Fruit fly (Drosophila melanogaster) whole organism, embryonic: ENCODE data around the gene TbCMF46.

ENCODE experiments used
- Atf6 ChIP-seq: fragments of 200-800 bp; sonication (Bioruptor generic); IDR thresholded peaks from 2 replicates; pipeline ENCODE4 v1.3.6; 2022; ENCODE audit warnings: missing biosample characterization, missing genetic modification characterization
- Bteb2 ChIP-seq: fragments of 200-800 bp; sonication (Bioruptor generic); optimal IDR thresholded peaks from 2 replicates; lab custom pipeline; 2016; ENCODE audit warnings: missing biosample characterization, missing genetic modification characterization
- CG10267 ChIP-seq: fragments of 200-800 bp; sonication (Bioruptor generic); optimal IDR thresholded peaks from 2 replicates; lab custom pipeline; 2018; ENCODE audit warnings: missing biosample characterization, mild to moderate bottlenecking, missing genetic modification characterization, moderate library complexity
- CG10366 ChIP-seq: fragments of 200-800 bp; sonication (Bioruptor generic); IDR thresholded peaks from 2 replicates; pipeline ENCODE4 v1.3.6; 2022; ENCODE audit warnings: missing biosample characterization, missing genetic modification characterization
- CG12219 ChIP-seq: fragments of 200-800 bp; sonication (Bioruptor generic); optimal IDR thresholded peaks from 3 replicates; lab custom pipeline; 2018; ENCODE audit warnings: missing biosample characterization, mild to moderate bottlenecking, missing genetic modification characterization
- CG13123 ChIP-seq: fragments of 200-800 bp; sonication (Bioruptor generic); optimal IDR thresholded peaks from 2 replicates; lab custom pipeline; 2016; ENCODE audit warnings: missing biosample characterization, missing genetic modification characterization
- CG16813 ChIP-seq: fragments of 200-800 bp; sonication (Bioruptor generic); IDR thresholded peaks from 3 replicates; pipeline ENCODE4 v1.3.6; 2022; ENCODE audit warnings: missing biosample characterization, missing genetic modification characterization; ENCODE audit not compliant: partially characterized antibody
- CG16863 ChIP-seq: fragments of 200-800 bp; sonication (Bioruptor generic); optimal IDR thresholded peaks from 3 replicates; lab custom pipeline; 2016; ENCODE audit warnings: missing biosample characterization, missing genetic modification characterization
- CG17829 ChIP-seq: fragments of 200-800 bp; optimal IDR thresholded peaks from 2 replicates; lab custom pipeline; 2019; ENCODE audit warnings: missing biosample characterization, mild to moderate bottlenecking, missing genetic modification characterization, moderate library complexity
- CG3281 ChIP-seq: fragments of 200-800 bp; sonication (Bioruptor generic); optimal IDR thresholded peaks from 3 replicates; lab custom pipeline; 2017; ENCODE audit warnings: missing biosample characterization, mild to moderate bottlenecking, missing genetic modification characterization
- CG34422 ChIP-seq: fragments of 200-800 bp; sonication (Bioruptor generic); IDR thresholded peaks from 3 replicates; pipeline ENCODE4 v1.3.6; 2022; ENCODE audit warnings: missing biosample characterization, missing genetic modification characterization
- CG7372 ChIP-seq: fragments of 200-800 bp; sonication (Bioruptor generic); IDR thresholded peaks from 2 replicates; pipeline ENCODE4 v1.3.6; 2022; ENCODE audit warnings: missing biosample characterization, missing genetic modification characterization
- CG7786 ChIP-seq: fragments of 200-800 bp; sonication (Bioruptor generic); optimal IDR thresholded peaks from 2 replicates; lab custom pipeline; 2016; ENCODE audit warnings: missing biosample characterization, missing genetic modification characterization
- CG8290 ChIP-seq, 3 experiments: fragments of 200-800 bp; sonication (Bioruptor generic); optimal IDR thresholded peaks; 2 replicates each; lab custom pipeline; 2016 to 2019; ENCODE audit warnings: missing biosample characterization in 3 of 3, missing genetic modification characterization in 3 of 3, mild to moderate bottlenecking in 2 of 3, moderate library complexity in 1 of 3
- CG8388 ChIP-seq: fragments of 200-800 bp; sonication (Bioruptor generic); optimal IDR thresholded peaks from 2 replicates; lab custom pipeline; 2019; ENCODE audit warnings: missing biosample characterization, mild to moderate bottlenecking, missing genetic modification characterization, moderate library complexity
- CG8924 ChIP-seq: fragments of 200-800 bp; optimal IDR thresholded peaks from 3 replicates; lab custom pipeline; 2019; ENCODE audit warnings: missing biosample characterization, mild to moderate bottlenecking, missing genetic modification characterization, moderate library complexity
- CTCF ChIP-seq: fragments of 200-800 bp; sonication (Bioruptor generic); optimal IDR thresholded peaks from 2 replicates; lab custom pipeline; 2017; ENCODE audit warnings: missing biosample characterization, mild to moderate bottlenecking, missing genetic modification characterization, moderate library complexity
- Dbx ChIP-seq: fragments of 200-800 bp; sonication (Bioruptor generic); IDR thresholded peaks from 3 replicates; pipeline ENCODE4 v1.3.6; 2022; ENCODE audit warnings: missing biosample characterization, missing genetic modification characterization
- Deaf1 ChIP-seq: fragments of 200-800 bp; optimal IDR thresholded peaks from 3 replicates; lab custom pipeline; 2019; ENCODE audit warnings: missing biosample characterization, mild to moderate bottlenecking, missing genetic modification characterization, moderate library complexity
- Dref ChIP-seq: fragments of 200-800 bp; sonication (Bioruptor generic); IDR thresholded peaks from 2 replicates; pipeline ENCODE4 v1.3.6; 2022; ENCODE audit warnings: missing biosample characterization, missing genetic modification characterization
- HmgZ ChIP-seq: fragments of 200-800 bp; sonication (Bioruptor generic); optimal IDR thresholded peaks from 2 replicates; lab custom pipeline; 2018; ENCODE audit warnings: missing biosample characterization, mild to moderate bottlenecking, missing genetic modification characterization
- Hsf ChIP-seq: fragments of 200-800 bp; sonication (Bioruptor generic); optimal IDR thresholded peaks from 3 replicates; lab custom pipeline; 2016; ENCODE audit warnings: missing biosample characterization, missing genetic modification characterization
- Meics ChIP-seq: fragments of 200-800 bp; sonication (Bioruptor generic); optimal IDR thresholded peaks from 2 replicates; lab custom pipeline; 2017; ENCODE audit warnings: missing biosample characterization, mild to moderate bottlenecking, missing genetic modification characterization
- Scr ChIP-seq: fragments of 200-800 bp; sonication (Bioruptor generic); IDR thresholded peaks from 2 replicates; pipeline ENCODE4 v1.3.6; 2022; ENCODE audit warnings: missing biosample characterization, missing genetic modification characterization; ENCODE audit not compliant: partially characterized antibody
- YL-1 ChIP-seq: fragments of 200-800 bp; sonication (Bioruptor generic); optimal IDR thresholded peaks from 3 replicates; lab custom pipeline; 2017; ENCODE audit warnings: missing biosample characterization, mild to moderate bottlenecking, missing genetic modification characterization
- bbx ChIP-seq: fragments of 200-800 bp; sonication (Bioruptor generic); IDR thresholded peaks from 2 replicates; pipeline ENCODE4 v1.3.6; 2022; ENCODE audit warnings: missing biosample characterization, missing genetic modification characterization; ENCODE audit not compliant: partially characterized antibody
- chinmo ChIP-seq: fragments of 200-800 bp; sonication (Bioruptor generic); IDR thresholded peaks from 4 replicates; pipeline ENCODE4 v1.3.6; 2022; ENCODE audit warnings: missing biosample characterization, missing genetic modification characterization; ENCODE audit not compliant: partially characterized antibody
- croc ChIP-seq: fragments of 200-800 bp; sonication (Bioruptor generic); conservative IDR thresholded peaks from 3 replicates; pipeline ENCODE4 v1.3.6; 2022; ENCODE audit warnings: missing biosample characterization, missing genetic modification characterization
- crp ChIP-seq, 2 experiments: fragments of 200-800 bp; sonication (Bioruptor generic); optimal IDR thresholded peaks; 2 replicates in 1 of 2; 3 replicates in 1 of 2; lab custom pipeline; 2017; ENCODE audit warnings: missing biosample characterization in 2 of 2, missing genetic modification characterization in 2 of 2, mild to moderate bottlenecking in 1 of 2, moderate library complexity in 1 of 2
- cwo ChIP-seq: fragments of 200-800 bp; sonication (Bioruptor generic); optimal IDR thresholded peaks from 3 replicates; lab custom pipeline; 2017; ENCODE audit warnings: missing biosample characterization, missing genetic modification characterization, mild to moderate bottlenecking, moderate library complexity, missing genetic modification reagents
- dimm ChIP-seq: fragments of 200-800 bp; sonication (Bioruptor generic); IDR thresholded peaks from 2 replicates; pipeline ENCODE4 v1.3.6; 2022; ENCODE audit warnings: missing biosample characterization, missing genetic modification characterization
- dm ChIP-seq: fragments of 200-800 bp; sonication (Bioruptor generic); optimal IDR thresholded peaks from 3 replicates; lab custom pipeline; 2016; ENCODE audit warnings: missing biosample characterization, missing genetic modification characterization
- eyg ChIP-seq: fragments of 200-800 bp; sonication (Bioruptor generic); optimal IDR thresholded peaks from 3 replicates; lab custom pipeline; 2016; ENCODE audit warnings: missing biosample characterization, missing genetic modification characterization
- fu2 ChIP-seq: fragments of 200-800 bp; sonication (Bioruptor generic); optimal IDR thresholded peaks from 2 replicates; lab custom pipeline; 2016; ENCODE audit warnings: missing biosample characterization, missing genetic modification characterization
- gcm2 ChIP-seq: fragments of 200-800 bp; sonication (Bioruptor generic); optimal IDR thresholded peaks from 2 replicates; lab custom pipeline; 2016; ENCODE audit warnings: missing biosample characterization, missing genetic modification characterization
- grn ChIP-seq: fragments of 200-800 bp; sonication (Bioruptor generic); optimal IDR thresholded peaks from 3 replicates; lab custom pipeline; 2017; ENCODE audit warnings: missing biosample characterization, missing genetic modification characterization
- ham ChIP-seq: fragments of 200-800 bp; sonication (Bioruptor generic); IDR thresholded peaks from 2 replicates; pipeline ENCODE4 v1.3.6; 2022; ENCODE audit warnings: missing biosample characterization, missing genetic modification characterization
- klu ChIP-seq: fragments of 200-800 bp; sonication (Bioruptor generic); IDR thresholded peaks from 2 replicates; pipeline ENCODE4 v1.3.6; 2022; ENCODE audit warnings: missing biosample characterization, missing genetic modification characterization
- mld ChIP-seq: fragments of 200-800 bp; sonication (Bioruptor generic); IDR thresholded peaks from 3 replicates; pipeline ENCODE4 v1.3.6; 2022; ENCODE audit warnings: missing biosample characterization, missing genetic modification characterization; ENCODE audit not compliant: partially characterized antibody
- nmo ChIP-seq: fragments of 200-800 bp; sonication (Bioruptor generic); optimal IDR thresholded peaks from 2 replicates; lab custom pipeline; 2018; ENCODE audit warnings: missing biosample characterization, mild to moderate bottlenecking, missing genetic modification characterization, moderate library complexity
- nom ChIP-seq: fragments of 200-800 bp; sonication (Bioruptor generic); optimal IDR thresholded peaks from 2 replicates; lab custom pipeline; 2017; ENCODE audit warnings: missing biosample characterization, missing genetic modification characterization, mild to moderate bottlenecking, moderate library complexity, missing genetic modification reagents
- pfk ChIP-seq: fragments of 200-800 bp; sonication (Bioruptor generic); optimal IDR thresholded peaks from 2 replicates; lab custom pipeline; 2018; ENCODE audit warnings: missing biosample characterization, mild to moderate bottlenecking, missing genetic modification characterization, moderate library complexity
- pnt ChIP-seq: fragments of 200-800 bp; sonication (Bioruptor generic); optimal IDR thresholded peaks from 3 replicates; lab custom pipeline; 2016; ENCODE audit warnings: missing biosample characterization, missing genetic modification characterization
- run ChIP-seq: fragments of 200-800 bp; sonication (Bioruptor generic); optimal IDR thresholded peaks from 3 replicates; lab custom pipeline; 2018; ENCODE audit warnings: missing biosample characterization, mild to moderate bottlenecking, missing genetic modification characterization
- salm ChIP-seq: fragments of 200-800 bp; sonication (Bioruptor generic); optimal IDR thresholded peaks from 2 replicates; lab custom pipeline; 2018; ENCODE audit warnings: missing biosample characterization, mild to moderate bottlenecking, missing genetic modification characterization
- shn ChIP-seq: fragments of 200-800 bp; sonication (Bioruptor generic); optimal IDR thresholded peaks from 3 replicates; lab custom pipeline; 2016; ENCODE audit warnings: missing biosample characterization, missing genetic modification characterization
- sob ChIP-seq: fragments of 200-800 bp; sonication (Bioruptor generic); IDR thresholded peaks from 2 replicates; pipeline ENCODE4 v1.3.6; 2022; ENCODE audit warnings: missing biosample characterization, missing genetic modification characterization
- stwl ChIP-seq: fragments of 200-800 bp; sonication (Bioruptor generic); optimal IDR thresholded peaks from 3 replicates; lab custom pipeline; 2018; ENCODE audit warnings: missing biosample characterization, mild to moderate bottlenecking, missing genetic modification characterization, moderate library complexity
- tio ChIP-seq: fragments of 200-800 bp; sonication (Bioruptor generic); optimal IDR thresholded peaks from 2 replicates; lab custom pipeline; 2017; ENCODE audit warnings: missing biosample characterization, missing genetic modification characterization, inconsistent platforms
- unc-4 ChIP-seq: fragments of 200-800 bp; sonication (Bioruptor generic); IDR thresholded peaks from 2 replicates; pipeline ENCODE4 v1.3.6; 2022; ENCODE audit warnings: missing biosample characterization, missing genetic modification characterization; ENCODE audit not compliant: partially characterized antibody
- zen ChIP-seq: fragments of 200-800 bp; sonication (Bioruptor generic); optimal IDR thresholded peaks from 3 replicates; lab custom pipeline; 2018; ENCODE audit warnings: missing biosample characterization, mild to moderate bottlenecking, missing genetic modification characterization, moderate library complexity

Gene TbCMF46

DNA sequence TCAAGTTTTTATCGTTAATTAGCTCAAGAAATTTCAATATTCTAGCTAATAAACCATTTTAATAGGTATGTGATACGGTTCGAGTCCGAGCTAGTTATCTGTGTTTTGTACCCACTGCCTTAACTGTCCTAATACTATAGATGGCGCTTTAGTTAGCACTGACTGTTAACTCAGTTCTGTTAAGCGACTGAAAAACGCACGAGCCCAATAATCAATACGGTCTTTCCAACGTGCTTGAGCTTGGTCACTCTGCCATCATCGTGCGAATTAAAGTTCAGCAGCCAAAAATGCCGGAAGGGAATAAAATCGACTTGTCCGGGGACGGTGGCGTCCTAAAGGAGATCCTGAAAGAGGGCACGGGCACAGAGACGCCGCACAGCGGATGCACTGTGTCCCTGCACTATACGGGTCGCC lies 36.8 kb downstream of the TbCMF46 start, which contains the start of gene Fkbp59:
Gene Fkbp59 (plus strand): TSS at position 150 of the 414 bp plus-strand sequence.
- no peak for TF ChIP-seq CG7786 (GFP tag; lab: Kevin White, UChicago)
- TF ChIP-seq CG16863 (GFP tag; lab: Kevin White, UChicago) = no peak
- no peak for TF ChIP-seq tio
- TF ChIP-seq dimm (GFP tag; lab: Robert Waterston, UW) = no peak
- TF ChIP-seq shn (GFP tag; lab: Kevin White, UChicago) = no peak
- peak; percentile 60 for TF ChIP-seq unc-4
- peak; percentile 22 for TF ChIP-seq nom (GFP tag; lab: Kevin White, UChicago)
- TF ChIP-seq nmo (GFP tag; lab: Kevin White, UChicago) = peak; percentile 17
- peak; percentile 40; the same call in 1 of the 2 replicates for TF ChIP-seq Dref (GFP tag; lab: Robert Waterston, UW)
- peak; percentile 54; the same call in 1 of the 3 replicates for TF ChIP-seq CG34422 (GFP tag; lab: Robert Waterston, UW)
- TF ChIP-seq YL-1 (GFP tag; lab: Kevin White, UChicago) = no peak
- no peak for TF ChIP-seq CG3281 (GFP tag; lab: Kevin White, UChicago)
- TF ChIP-seq grn (GFP tag; lab: Kevin White, UChicago) = no peak
- no peak for TF ChIP-seq Atf6 (GFP tag; lab: Robert Waterston, UW)
- TF ChIP-seq klu (GFP tag; lab: Robert Waterston, UW) = no peak
- peak; percentile 95 for TF ChIP-seq CTCF (GFP tag; lab: Kevin White, UChicago)
- no peak for TF ChIP-seq crp (GFP tag; optimal IDR thresholded peaks at IDR 0.05; lab: Kevin White, UChicago)
- TF ChIP-seq eyg (GFP tag; lab: Kevin White, UChicago) = no peak
- TF ChIP-seq gcm2 (GFP tag; lab: Kevin White, UChicago) = no peak
- no peak for TF ChIP-seq salm (tag; lab: Kevin White, UChicago)
- TF ChIP-seq Deaf1 (tag; lab: Kevin White, UChicago) = peak; percentile 6
- TF ChIP-seq CG8388 (GFP tag; lab: Kevin White, UChicago) = no peak
- TF ChIP-seq bbx (GFP tag; lab: Robert Waterston, UW) = peak; percentile 82
- TF ChIP-seq sob = no peak
- TF ChIP-seq cwo = no peak
- TF ChIP-seq pnt = no peak
- TF ChIP-seq Bteb2 (GFP tag; lab: Kevin White, UChicago) = no peak
- peak; percentile 17 for TF ChIP-seq Hsf (GFP tag; lab: Kevin White, UChicago)
- peak; percentile 84 for TF ChIP-seq mld (GFP tag; lab: Robert Waterston, UW)
- peak; percentile 49 for TF ChIP-seq Dbx
- no peak for TF ChIP-seq croc (GFP tag; lab: Robert Waterston, UW)
- peak; percentile 9 for TF ChIP-seq CG17829 (tag; lab: Kevin White, UChicago)
- TF ChIP-seq fu2 = no peak
- peak; percentile 76 for TF ChIP-seq Scr
- TF ChIP-seq dm = peak; percentile 66
- TF ChIP-seq pfk (GFP tag; lab: Kevin White, UChicago) = no peak
- 0 out of 2 replicates have a peak, but pooled peaks have one; percentile 10 for TF ChIP-seq CG7372
- no peak for TF ChIP-seq CG13123 (GFP tag; lab: Kevin White, UChicago)
- peak; percentile 73 for TF ChIP-seq stwl (tag; lab: Kevin White, UChicago)
- TF ChIP-seq Meics (GFP tag; lab: Kevin White, UChicago) = no peak
- TF ChIP-seq CG8924 (tag; lab: Kevin White, UChicago) = no peak
- TF ChIP-seq CG16813 = peak; percentile 55
- TF ChIP-seq CG10366 (GFP tag; lab: Robert Waterston, UW) = no peak
- TF ChIP-seq CG10267 = peak; percentile 31
- TF ChIP-seq ham (GFP tag; lab: Robert Waterston, UW) = no peak
- no peak for TF ChIP-seq run (tag; lab: Kevin White, UChicago)
- peak; percentile 54 for TF ChIP-seq CG8290 (GFP tag; optimal IDR thresholded peaks at IDR 0.05; lab: Kevin White, UChicago)
- TF ChIP-seq CG8290 (tag; optimal IDR thresholded peaks at IDR 0.05; lab: Kevin White, UChicago) = peak in 1 of 2 experiments; percentile 79
- peak; percentile 44 for TF ChIP-seq zen (tag; lab: Kevin White, UChicago)
- no peak for TF ChIP-seq CG12219 (GFP tag; lab: Kevin White, UChicago)
- TF ChIP-seq HmgZ = peak; percentile 60
- TF ChIP-seq chinmo = 0 out of 4 replicates have a peak, but pooled peaks have one; percentile 46
